Worm (Caenorhabditis elegans): ENCODE results near the gene pgp-13.

ce11 chrX:12755021-12755420 is 16.5 kb downstream of the pgp-13 start:
- TF ChIP-seq nhr-90 (tag; optimal IDR thresholded peaks at IDR 0.05) (no peak), lsy-27 (tag; optimal IDR thresholded peaks at IDR 0.05; ENCODE audit: borderline replicate concordance, insufficient read depth) (no peak), efl-1 (GFP tag; optimal IDR thresholded peaks at IDR 0.05) (no peak), madf-10 (tag; optimal IDR thresholded peaks at IDR 0.05) (no peak), F33H1.4 (GFP tag; IDR thresholded peaks at IDR 0.05) (no peak), let-607 (tag; optimal IDR thresholded peaks at IDR 0.05) (no peak), D2030.7 (GFP tag; IDR thresholded peaks at IDR 0.05) (no peak), lin-35 (GFP tag; optimal IDR thresholded peaks at IDR 0.05) (no peak), akir-1 (GFP tag; optimal IDR thresholded peaks at IDR 0.05) (no peak), athp-1 (tag; optimal IDR thresholded peaks at IDR 0.05) (no peak), ama-1 (optimal IDR thresholded peaks at IDR 0.05) (no peak), ama-1 (GFP tag; optimal IDR thresholded peaks at IDR 0.05) (no peak), atf-7 (tag; optimal IDR thresholded peaks at IDR 0.05) (no peak), B0261.1 (tag; optimal IDR thresholded peaks at IDR 0.05) (no peak), ceh-58 (GFP tag; IDR thresholded peaks at IDR 0.05) (no peak)
